Worm (Caenorhabditis elegans): ENCODE data around the gene T16G1.3.

Gene T16G1.3

DNA sequence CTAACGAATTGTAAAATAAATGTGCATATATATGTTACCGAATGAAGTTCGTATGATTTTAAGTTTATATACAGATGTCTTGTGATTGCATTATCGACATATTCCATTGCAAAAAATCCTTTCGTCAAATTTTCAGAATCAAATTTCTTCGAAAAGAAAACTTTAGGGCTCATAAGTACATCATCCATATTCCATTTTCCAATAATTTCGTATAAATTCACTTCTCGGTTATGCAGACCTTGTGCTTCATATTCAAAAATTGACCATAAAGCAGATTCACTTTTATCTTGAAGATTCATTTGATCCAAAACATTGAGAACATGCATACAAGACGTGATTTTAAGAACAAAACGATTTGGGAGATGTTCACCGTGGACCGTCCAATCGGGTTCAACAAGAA lies 730 bp downstream of the T16G1.3 start:
- no peak for TF ChIP-seq elt-2 (tag; optimal IDR thresholded peaks at IDR 0.05)
- TF ChIP-seq ceh-24 (tag; optimal IDR thresholded peaks at IDR 0.05): no peak

DNA sequence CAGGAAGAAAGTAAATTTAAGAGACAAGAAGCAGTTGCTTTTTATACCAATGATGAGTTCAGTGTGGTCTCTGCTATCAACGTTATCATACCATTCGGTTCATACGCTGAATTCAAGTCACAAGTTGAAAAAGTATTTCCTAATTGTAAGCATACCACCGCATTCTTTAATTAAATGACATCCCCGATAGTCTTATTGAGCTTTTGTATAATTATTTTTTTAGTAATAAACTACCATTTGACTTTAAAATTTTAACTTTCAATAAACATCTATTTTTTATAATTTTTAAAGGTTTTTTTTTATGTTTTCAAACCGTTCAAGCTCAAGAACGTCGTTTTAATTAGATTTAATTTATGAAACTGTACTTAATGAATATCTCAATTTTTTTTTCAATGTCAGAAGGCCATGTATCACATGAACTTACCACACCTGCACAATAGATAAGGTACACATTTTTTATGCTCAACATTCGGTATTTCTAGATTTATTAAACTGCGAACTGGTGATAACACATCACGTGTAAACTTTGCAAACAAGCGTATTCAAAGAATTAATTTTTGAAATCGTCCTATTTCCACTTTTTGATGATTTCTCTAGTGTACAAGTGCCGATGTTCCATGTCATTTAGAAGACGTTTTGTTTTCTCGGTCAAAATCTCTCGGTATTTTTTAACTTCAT lies 2.2 kb downstream of the T16G1.3 start, which contains the start of gene T16G1.4:
Gene T16G1.4 (minus strand): TSS at position 51 of the 678 bp plus-strand sequence.
- TF ChIP-seq syd-9 (tag; optimal IDR thresholded peaks at IDR 0.05) (no peak), ahr-1 (tag; optimal IDR thresholded peaks at IDR 0.05) (no peak), zip-5 (tag; optimal IDR thresholded peaks at IDR 0.05) (no peak), pha-2 (tag; optimal IDR thresholded peaks at IDR 0.05) (no peak), ets-4 (tag; optimal IDR thresholded peaks at IDR 0.05) (no peak), hlh-6 (tag; optimal IDR thresholded peaks at IDR 0.05) (no peak), ceh-24 (tag; optimal IDR thresholded peaks at IDR 0.05) (no peak), npax-4 (tag; optimal IDR thresholded peaks at IDR 0.05) (no peak), che-1 (tag; optimal IDR thresholded peaks at IDR 0.05) (no peak), tbx-2 (tag; optimal IDR thresholded peaks at IDR 0.05) (no peak), madf-2 (tag; optimal IDR thresholded peaks at IDR 0.05) (no peak), fkh-6 (tag; optimal IDR thresholded peaks at IDR 0.05) (no peak), pag-3 (tag; optimal IDR thresholded peaks at IDR 0.05; ENCODE audit: borderline replicate concordance) (no peak), sox-4 (tag; optimal IDR thresholded peaks at IDR 0.05) (no peak), pax-1 (tag; optimal IDR thresholded peaks at IDR 0.05) (no peak), ztf-16 (tag; optimal IDR thresholded peaks at IDR 0.05) (no peak)

DNA sequence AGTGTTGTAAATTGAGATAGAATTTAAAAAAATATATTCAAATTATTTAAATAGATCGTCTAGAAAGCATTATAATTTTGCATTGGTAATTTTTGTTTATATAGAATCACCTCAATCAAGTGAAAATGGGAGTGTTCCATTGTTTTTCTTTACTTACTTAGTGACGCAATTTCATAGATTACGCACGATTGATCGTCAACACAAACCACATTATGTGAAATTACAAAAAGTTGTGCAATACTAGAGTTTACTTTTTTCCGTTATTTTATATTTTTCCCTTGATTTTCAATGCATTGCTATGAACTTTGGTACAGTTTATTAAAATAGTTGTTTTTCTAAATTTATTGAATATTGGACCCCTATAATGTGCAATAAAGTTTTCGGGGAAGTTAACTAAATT lies 4.7 kb downstream of the T16G1.3 start, which contains the start of gene T16G1.5:
Gene T16G1.5 (minus strand): TSS at position 119 of the 400 bp plus-strand sequence.
- TF ChIP-seq ceh-9 (tag; optimal IDR thresholded peaks at IDR 0.05) (no peak), K02D7.2 (tag; optimal IDR thresholded peaks at IDR 0.05) (no peak), F13H6.1 (tag; optimal IDR thresholded peaks at IDR 0.05) (no peak), K09A11.1 (tag; optimal IDR thresholded peaks at IDR 0.05; ENCODE audit: insufficient read depth) (no peak), syd-9 (tag; optimal IDR thresholded peaks at IDR 0.05) (no peak), dve-1 (tag; optimal IDR thresholded peaks at IDR 0.05) (no peak), hlh-13 (GFP tag; optimal IDR thresholded peaks at IDR 0.05) (no peak), unc-3 (GFP tag; conservative IDR thresholded peaks at IDR 0.05) (no peak), unc-3 (tag; optimal IDR thresholded peaks at IDR 0.05) (no peak), dmd-4 (tag; optimal IDR thresholded peaks at IDR 0.05; ENCODE audit: borderline replicate concordance) (no peak), Y22D7AL.16 (tag; optimal IDR thresholded peaks at IDR 0.05) (no peak), fkh-10 (GFP tag; optimal IDR thresholded peaks at IDR 0.05) (no peak), ceh-24 (tag; optimal IDR thresholded peaks at IDR 0.05) (no peak), ama-1 (optimal IDR thresholded peaks at IDR 0.05) (no peak), unc-86 (tag; optimal IDR thresholded peaks at IDR 0.05) (no peak), unc-55 (GFP tag; optimal IDR thresholded peaks at IDR 0.05) (no peak), ceh-30 (tag; optimal IDR thresholded peaks at IDR 0.05) (no peak), C38D4.7 (GFP tag; optimal IDR thresholded peaks at IDR 0.05) (no peak)

DNA sequence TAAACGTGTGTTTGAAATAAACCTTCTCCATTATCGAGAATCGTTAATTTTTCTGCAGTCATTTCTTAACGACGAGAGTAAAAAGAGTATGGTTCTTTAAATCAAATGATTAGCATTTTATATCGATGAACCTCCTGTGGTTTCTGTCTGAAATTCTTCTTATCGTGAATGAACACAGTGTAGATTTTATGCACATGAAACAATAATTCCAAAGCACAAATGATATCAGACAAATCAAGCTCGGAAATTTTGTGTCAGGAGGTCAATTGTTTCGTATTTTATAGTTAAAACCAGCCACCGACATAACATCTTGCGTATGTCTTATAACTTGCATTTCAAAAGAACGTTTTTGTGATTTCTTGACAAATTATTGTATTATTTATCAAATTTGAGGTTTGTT lies 7.0 kb downstream of the T16G1.3 start, which contains the start of gene T16G1.6:
Gene T16G1.6 (minus strand): TSS at position 77 of the 400 bp plus-strand sequence.
- no peak for TF ChIP-seq ceh-22 (tag; optimal IDR thresholded peaks at IDR 0.05)
- TF ChIP-seq eyg-1 (tag; optimal IDR thresholded peaks at IDR 0.05): no peak
- no peak for TF ChIP-seq unc-55 (GFP tag; optimal IDR thresholded peaks at IDR 0.05)
- TF ChIP-seq hlh-15 (tag; optimal IDR thresholded peaks at IDR 0.05): no peak
- no peak for TF ChIP-seq ama-1 (optimal IDR thresholded peaks at IDR 0.05)

DNA sequence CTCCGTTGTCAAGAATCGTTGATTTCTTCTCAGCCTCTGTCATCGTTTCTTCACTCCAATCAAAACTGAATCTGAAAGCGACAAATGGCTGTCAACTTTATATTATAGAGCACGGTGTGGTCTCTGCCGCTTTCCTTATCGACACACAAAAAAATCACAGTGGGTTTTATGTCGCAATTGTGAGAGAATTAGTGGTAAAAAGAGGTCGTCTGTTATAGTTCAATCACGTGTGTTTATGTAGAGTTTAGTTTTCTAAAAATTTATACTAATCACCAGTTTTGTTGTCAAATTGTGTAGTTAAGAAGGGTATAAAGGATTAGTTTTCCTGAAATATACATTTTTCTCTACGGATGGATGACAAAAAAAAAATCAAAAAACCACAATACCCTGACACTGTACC lies 9.2 kb downstream of the T16G1.3 start, which contains the start of gene T16G1.7:
Gene T16G1.7 (minus strand): TSS at position 137 of the 400 bp plus-strand sequence.
- no peak for TF ChIP-seq K09A11.1 (tag; optimal IDR thresholded peaks at IDR 0.05; ENCODE audit: insufficient read depth)
- no peak for TF ChIP-seq hlh-8 (tag; optimal IDR thresholded peaks at IDR 0.05)
- no peak for TF ChIP-seq hlh-15 (tag; optimal IDR thresholded peaks at IDR 0.05)
- TF ChIP-seq lin-11 (tag; optimal IDR thresholded peaks at IDR 0.05): no peak
- TF ChIP-seq ceh-19 (GFP tag; optimal IDR thresholded peaks at IDR 0.05): no peak
- TF ChIP-seq sox-2 (GFP tag; IDR thresholded peaks at IDR 0.05): no peak
- no peak for TF ChIP-seq K02D7.2 (tag; optimal IDR thresholded peaks at IDR 0.05)
- TF ChIP-seq ceh-48 (tag; optimal IDR thresholded peaks at IDR 0.05): no peak

Measured in whole organism, late embryonic.